Worm (Caenorhabditis elegans) whole organism, early embryonic: ENCODE measurements around the gene T26H5.8.

ENCODE experiments used
- aly-1 ChIP-seq: sonication (generic microtip); optimal IDR thresholded peaks from 2 replicates; lab custom pipeline; 2016; ENCODE audit warnings: missing genetic modification characterization, missing compliant biosample characterization
- ama-1 ChIP-seq: fragments of 150-350 bp; optimal IDR thresholded peaks from 2 replicates; lab custom pipeline; 2014
- flt-1 ChIP-seq: fragments of 200-800 bp; sonication (Bioruptor generic); IDR thresholded peaks from 2 replicates; pipeline ENCODE4 v1.3.6; 2022; ENCODE audit warnings: missing genetic modification characterization, missing compliant biosample characterization
- hmbx-1 ChIP-seq: sonication (generic microtip); optimal IDR thresholded peaks from 2 replicates; lab custom pipeline; 2016; ENCODE audit warnings: mild to moderate bottlenecking, missing genetic modification characterization, missing compliant biosample characterization

- TF ChIP-seq flt-1 (GFP tag; lab: Robert Waterston, UW) (no peak), hmbx-1 (tag; lab: Kevin White, UChicago) (no peak), ama-1 (lab: Kevin White, UChicago) (no peak), aly-1 (tag; lab: Kevin White, UChicago) (no peak)
Observed at ce11 chrV:15406928-15407327, 25.6 kb downstream of the T26H5.8 start, which contains the start of gene srh-257.
